Worm (Caenorhabditis elegans) whole organism, midembryonic: ENCODE measurements around the gene tkt-1.

Experiments
- T22C8.4 ChIP-seq: fragments of 200-800 bp; sonication (Bioruptor generic); IDR thresholded peaks from 2 replicates; pipeline ENCODE4 v1.3.6; 2022; ENCODE audit warnings: missing genetic modification characterization, missing compliant biosample characterization
- cog-1 ChIP-seq: sonication (generic microtip); optimal IDR thresholded peaks from 2 replicates; lab custom pipeline; 2016; ENCODE audit warnings: missing genetic modification characterization, missing compliant biosample characterization
- flt-1 ChIP-seq: fragments of 200-800 bp; sonication (Bioruptor generic); IDR thresholded peaks from 2 replicates; pipeline ENCODE4 v1.3.6; 2022; ENCODE audit warnings: missing genetic modification characterization, missing compliant biosample characterization
- klf-2 ChIP-seq: fragments of 200-800 bp; sonication (Bioruptor generic); conservative IDR thresholded peaks from 2 replicates; pipeline ENCODE4 v1.3.6; 2022; ENCODE audit warnings: missing genetic modification reagents, missing genetic modification characterization, missing compliant biosample characterization
- med-1 ChIP-seq: sonication (generic microtip); optimal IDR thresholded peaks from 2 replicates; lab custom pipeline; 2017; ENCODE audit warnings: missing genetic modification characterization, mild to moderate bottlenecking, missing compliant biosample characterization, antibody characterized with exemption, missing genetic modification reagents; ENCODE audit not compliant: insufficient read depth
- ref-1 ChIP-seq: fragments of 200-800 bp; sonication (Bioruptor generic); conservative IDR thresholded peaks from 2 replicates; pipeline ENCODE4 v1.3.6; 2022; ENCODE audit warnings: missing genetic modification reagents, missing genetic modification characterization, missing compliant biosample characterization
- tab-1 ChIP-seq: fragments of 200-800 bp; sonication (Bioruptor generic); IDR thresholded peaks from 2 replicates; pipeline ENCODE4 v1.3.6; 2022; ENCODE audit warnings: missing genetic modification characterization, missing compliant biosample characterization
- ztf-23 ChIP-seq: fragments of 200-800 bp; sonication (Bioruptor generic); IDR thresholded peaks from 2 replicates; pipeline ENCODE4 v1.3.6; 2022; ENCODE audit warnings: missing genetic modification reagents, missing genetic modification characterization, missing compliant biosample characterization
- ztf-29 ChIP-seq: fragments of 200-800 bp; sonication (Bioruptor generic); IDR thresholded peaks from 2 replicates; pipeline ENCODE4 v1.3.6; 2022; ENCODE audit warnings: missing genetic modification reagents, missing genetic modification characterization, missing compliant biosample characterization

The tkt-1 gene

DNA sequence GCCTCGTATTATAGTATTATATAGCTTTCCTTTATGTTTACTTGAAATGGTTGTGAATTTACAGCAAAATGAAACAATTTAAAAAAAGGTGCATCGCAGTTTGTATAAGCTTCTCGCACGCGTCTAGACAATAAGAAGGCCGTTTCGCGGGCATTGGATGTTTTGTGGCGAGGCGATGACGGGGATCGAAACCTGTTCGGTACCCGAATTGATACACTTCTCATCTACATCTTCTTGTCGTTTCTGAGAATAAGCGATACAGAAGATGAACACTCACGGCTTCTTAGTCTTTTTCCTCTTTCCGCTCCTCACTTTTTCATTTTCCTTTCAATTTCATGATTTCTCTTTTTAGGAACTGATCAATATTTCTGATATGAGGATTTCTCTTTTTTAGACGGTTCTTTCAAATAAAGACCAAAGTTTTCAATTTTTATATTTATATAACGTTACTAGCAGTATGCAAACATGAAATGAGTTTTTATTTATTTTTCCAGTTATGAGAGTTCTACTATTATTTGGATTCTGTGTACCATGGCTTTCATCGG is 2.3 kb downstream of the tkt-1 start, which contains the start of gene F01G10.10:
Gene F01G10.10 (plus strand): TSS at position 495 of the 545 bp plus-strand sequence.
- TF ChIP-seq tab-1 (no peak), cog-1 (no peak), ztf-23 (no peak), med-1 (GFP tag; lab: Kevin White, UChicago) (no peak), klf-2 (GFP tag; lab: Robert Waterston, UW) (no peak), T22C8.4 (GFP tag; lab: Robert Waterston, UW) (no peak), ztf-29 (GFP tag; lab: Robert Waterston, UW) (no peak), ref-1 (GFP tag; lab: Robert Waterston, UW) (no peak)

DNA sequence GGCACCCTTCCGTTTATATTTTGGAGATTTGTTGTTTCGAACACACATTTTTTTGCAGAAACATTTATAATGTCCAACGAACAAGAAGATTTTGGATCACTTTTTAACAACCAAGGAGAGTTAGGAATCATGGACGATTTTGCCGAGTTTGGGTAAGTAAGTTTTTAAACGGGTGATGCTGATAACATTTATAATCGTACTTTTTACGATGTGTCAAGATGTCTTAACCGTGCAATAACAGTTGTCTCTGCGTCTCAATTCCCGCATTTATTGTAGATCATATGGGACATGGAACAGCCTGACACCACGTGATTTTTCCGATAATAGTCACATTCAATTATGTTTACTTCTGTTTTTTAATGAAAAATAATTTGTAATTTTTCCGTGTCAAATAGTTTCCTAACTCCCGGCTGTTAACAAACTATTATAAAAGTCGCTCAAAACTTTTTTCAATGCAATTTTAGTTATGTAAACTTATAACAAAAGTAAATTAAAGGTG is 7.2 kb downstream of the tkt-1 start, which contains the start of gene daf-14:
Gene daf-14 (plus strand): TSS at position 51 of the 499 bp plus-strand sequence.
- TF ChIP-seq cog-1: no peak
- TF ChIP-seq flt-1: no peak
- TF ChIP-seq ref-1 (GFP tag; lab: Robert Waterston, UW): no peak

DNA sequence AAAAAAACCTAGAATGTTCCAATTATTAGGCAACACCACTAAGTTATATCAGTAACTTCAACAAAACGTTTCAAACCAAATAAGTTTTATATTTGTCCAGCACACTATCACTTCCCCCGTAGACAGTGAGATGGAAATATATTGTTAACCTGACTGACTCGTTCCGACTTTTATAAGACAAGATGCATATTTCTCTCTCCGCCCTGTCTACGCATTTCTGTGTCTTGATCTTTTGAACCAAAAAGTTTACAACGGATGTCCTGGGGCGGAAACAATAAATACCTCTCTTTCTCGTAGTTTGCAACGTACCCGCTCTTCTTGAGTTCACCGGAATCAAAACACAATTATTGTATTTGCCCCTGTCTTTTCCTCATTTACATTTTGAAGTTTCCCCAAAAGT is 7.8 kb downstream of the tkt-1 start:
- TF ChIP-seq med-1 (GFP tag; lab: Kevin White, UChicago) (no peak), T22C8.4 (GFP tag; lab: Robert Waterston, UW) (no peak), cog-1 (no peak), tab-1 (no peak), klf-2 (GFP tag; lab: Robert Waterston, UW) (no peak), flt-1 (no peak), ref-1 (GFP tag; lab: Robert Waterston, UW) (no peak), ztf-23 (no peak), ztf-29 (GFP tag; lab: Robert Waterston, UW) (no peak)

DNA sequence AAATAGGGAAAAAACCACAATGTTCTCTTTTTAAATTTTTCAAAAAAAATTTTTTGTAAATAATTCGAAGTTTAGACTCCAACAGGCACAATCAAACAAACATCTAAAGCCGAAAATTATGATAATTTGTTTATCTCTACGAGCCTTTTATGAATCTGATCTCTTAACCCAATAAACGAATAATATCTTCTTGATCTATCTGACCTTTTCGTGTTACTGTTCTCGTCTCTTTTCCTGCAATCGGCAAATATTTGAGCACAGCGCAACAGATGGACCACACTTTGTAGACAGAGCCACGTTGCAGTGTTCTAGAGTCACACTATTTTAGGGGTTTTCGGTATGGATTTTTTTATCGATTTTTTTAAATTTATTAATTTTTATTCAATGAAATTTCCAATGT is 8.4 kb downstream of the tkt-1 start:
- peak; percentile 19; the same call in 1 of the 2 replicates for TF ChIP-seq T22C8.4 (GFP tag; lab: Robert Waterston, UW)
- no peak for TF ChIP-seq flt-1

DNA sequence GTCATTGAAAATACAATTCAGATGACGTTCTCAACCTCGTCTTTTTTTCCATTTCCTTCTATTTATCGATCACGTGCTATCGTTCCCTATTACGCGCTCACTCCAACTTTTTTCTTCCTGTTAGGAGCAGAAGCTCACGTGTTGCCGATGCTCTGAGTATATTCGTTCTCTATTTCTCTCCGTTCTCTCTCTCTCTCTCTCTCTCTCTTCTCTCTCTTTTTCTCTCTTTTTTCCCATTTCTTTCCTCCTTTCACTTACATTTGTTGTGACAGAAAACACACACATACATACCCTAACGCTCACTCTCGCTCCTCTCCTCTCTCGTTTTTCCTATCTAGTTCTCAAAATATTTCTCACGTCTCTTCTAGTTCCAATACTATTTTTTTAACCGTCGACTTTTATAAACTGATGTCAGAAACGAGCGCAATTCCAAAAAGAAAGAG is 9.0 kb downstream of the tkt-1 start:
- TF ChIP-seq med-1 (GFP tag; lab: Kevin White, UChicago) (no peak), cog-1 (peak; percentile 36)

DNA sequence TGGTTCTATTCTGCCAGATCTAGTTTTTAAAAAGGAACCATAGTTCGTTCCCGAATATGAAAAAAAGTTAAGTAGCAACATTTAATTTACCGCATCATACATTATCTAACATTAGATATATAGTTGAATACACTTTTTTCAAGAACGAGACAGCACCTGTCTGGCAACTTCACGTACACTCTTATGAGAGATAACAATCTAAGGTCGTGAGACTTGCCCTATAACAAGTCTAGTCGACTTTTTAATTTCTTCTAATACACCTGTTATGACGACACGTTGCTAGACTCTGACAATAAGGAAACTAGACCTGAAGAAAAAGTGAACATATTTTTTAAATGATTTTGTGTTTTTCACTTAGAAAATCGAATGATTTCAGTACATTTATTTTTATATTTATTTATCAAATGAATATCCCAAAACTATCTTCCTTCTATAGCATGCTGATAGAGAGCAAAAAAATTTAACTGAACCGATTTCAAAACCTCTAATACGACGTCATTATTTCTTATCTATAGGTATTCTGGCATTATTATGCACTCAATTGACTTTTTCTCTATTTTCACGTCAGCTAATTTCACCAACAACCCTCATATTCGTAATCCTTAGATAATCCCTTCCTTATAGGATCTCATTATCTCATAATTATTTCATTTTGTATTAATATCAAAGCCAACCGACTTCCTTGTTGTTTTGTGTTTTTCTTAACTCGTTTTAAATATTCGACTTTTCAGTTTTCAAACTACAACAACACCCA is 9.7 kb downstream of the tkt-1 start:
- TF ChIP-seq ztf-29 (GFP tag; lab: Robert Waterston, UW) (no peak), cog-1 (no peak), tab-1 (no peak), flt-1 (no peak), T22C8.4 (GFP tag; lab: Robert Waterston, UW) (no peak), med-1 (GFP tag; lab: Kevin White, UChicago) (no peak), ztf-23 (no peak), klf-2 (GFP tag; lab: Robert Waterston, UW) (no peak)

DNA sequence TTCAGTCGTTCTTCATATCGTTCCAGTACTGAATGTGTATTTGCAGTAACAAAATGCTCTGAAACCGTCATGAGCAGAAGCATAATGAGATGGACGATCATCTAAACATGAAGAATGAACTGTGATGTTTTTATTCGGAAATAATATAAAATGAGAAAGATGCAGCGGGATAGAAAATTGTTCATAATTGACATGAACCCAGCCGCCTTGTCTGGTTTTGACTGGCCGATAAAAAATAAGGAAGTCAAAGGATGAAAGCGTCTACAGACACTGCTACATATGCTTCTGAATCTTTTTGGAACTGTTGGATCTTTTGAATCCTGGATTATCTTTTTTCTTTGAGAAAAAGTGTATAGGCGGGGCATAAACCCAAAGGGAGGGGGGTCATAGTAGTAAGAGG is 16.1 kb downstream of the tkt-1 start, which contains the start of gene F01G10.9:
Gene F01G10.9 (minus strand): TSS at position 101 of the 400 bp plus-strand sequence.
- no peak for TF ChIP-seq tab-1

DNA sequence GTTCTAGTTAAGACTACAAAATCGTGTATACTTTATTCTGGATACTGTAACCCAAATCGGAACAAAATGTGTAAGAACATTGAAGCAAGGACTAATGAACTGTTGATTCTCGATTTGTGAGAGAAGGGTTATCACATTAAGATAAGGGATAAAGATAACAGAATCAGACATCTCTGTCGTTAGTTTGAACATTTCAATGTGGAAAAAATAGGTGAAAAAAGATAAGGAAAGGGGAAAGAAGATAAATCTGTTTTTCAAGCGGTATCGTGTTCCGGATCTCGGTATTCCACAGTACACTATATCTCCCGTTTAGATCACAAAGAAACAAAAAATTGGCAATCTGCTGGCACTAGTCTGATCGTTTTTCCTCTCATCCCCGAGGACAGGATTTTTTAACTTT is 17.6 kb downstream of the tkt-1 start:
- TF ChIP-seq ztf-23: no peak
- TF ChIP-seq cog-1: no peak
- TF ChIP-seq klf-2 (GFP tag; lab: Robert Waterston, UW): no peak
- TF ChIP-seq med-1 (GFP tag; lab: Kevin White, UChicago): no peak
- no peak for TF ChIP-seq ref-1 (GFP tag; lab: Robert Waterston, UW)
- TF ChIP-seq tab-1: no peak
- no peak for TF ChIP-seq T22C8.4 (GFP tag; lab: Robert Waterston, UW)
- no peak for TF ChIP-seq ztf-29 (GFP tag; lab: Robert Waterston, UW)

DNA sequence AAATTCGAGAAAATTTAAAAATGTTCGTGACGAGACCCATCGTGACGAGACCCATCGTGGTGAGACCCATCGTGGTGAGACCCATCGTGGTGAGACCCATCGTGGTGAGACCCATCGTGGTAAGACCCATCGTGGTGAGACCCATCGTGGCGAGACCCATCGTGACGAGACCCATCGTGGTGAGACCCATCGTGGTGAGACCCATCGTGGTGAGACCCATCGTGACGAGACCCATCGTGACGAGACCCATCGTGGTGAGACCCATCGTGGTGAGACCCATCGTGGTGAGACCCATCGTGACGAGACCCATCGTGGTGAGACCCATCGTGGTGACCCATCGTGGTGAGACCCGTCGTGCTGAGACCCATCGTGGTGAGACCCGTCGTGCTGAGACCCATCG is 19.5 kb downstream of the tkt-1 start:
- TF ChIP-seq tab-1 (0 out of 2 replicates have a peak, but pooled peaks have one; percentile 5), klf-2 (GFP tag; lab: Robert Waterston, UW) (0 out of 2 replicates have a peak, but pooled peaks have one; percentile 25)

DNA sequence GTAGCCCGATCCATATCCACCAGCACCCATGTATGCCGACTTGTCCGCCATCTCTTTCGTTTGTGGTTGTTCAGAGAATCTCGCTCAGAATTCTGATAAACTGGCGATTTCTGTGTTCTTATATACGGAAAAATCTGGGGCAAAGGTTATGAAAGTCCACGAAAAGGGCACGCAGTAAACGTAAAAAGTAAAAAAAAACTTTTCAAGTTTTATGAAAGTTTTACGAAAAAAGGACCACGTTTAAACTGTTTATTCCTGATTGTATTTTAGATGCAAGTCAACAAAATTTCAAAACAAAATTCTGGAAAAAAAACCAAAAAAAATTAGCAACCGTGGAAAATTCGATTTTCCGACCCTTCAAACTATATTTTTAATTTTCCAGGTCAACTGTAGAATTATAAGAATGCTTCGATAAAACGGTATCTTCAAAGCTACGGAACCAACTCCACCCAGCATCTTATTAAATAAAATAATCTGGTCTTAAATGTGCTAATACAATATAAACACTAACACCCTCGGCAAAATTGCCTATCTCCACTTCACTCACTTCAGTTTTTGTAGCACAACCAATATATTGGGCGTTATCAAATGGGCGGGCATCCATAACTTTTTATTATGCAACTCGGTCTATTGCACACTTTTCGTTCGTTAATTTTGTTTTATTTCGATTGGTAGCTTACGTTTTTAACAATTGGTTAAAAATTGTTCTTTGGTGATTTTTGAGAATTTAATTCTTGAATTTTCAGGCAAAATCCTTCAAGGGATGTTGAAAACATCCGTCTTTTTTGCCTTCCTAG is 25.9 kb downstream of the tkt-1 start, which contains the start of the genes nspd-7 and Y43C5A.2:
Gene nspd-7 (minus strand): TSS at position 51 of the 797 bp plus-strand sequence.
Gene Y43C5A.2 (plus strand): TSS at position 747 of the 797 bp plus-strand sequence.
- TF ChIP-seq T22C8.4 (GFP tag; lab: Robert Waterston, UW) (no peak), ztf-29 (GFP tag; lab: Robert Waterston, UW) (no peak)
